Worm (Caenorhabditis elegans) whole organism, mixed stage, embryonic: Measurements from ENCODE around the gene fbxb-46.
"Not testable (repeated sequence)": the region's sequence is repeated elsewhere in the genome, so short reads cannot be mapped to it uniquely, and the experiment has no call there.

Source experiments
- M03D4.4 ChIP-seq: sonication (generic microtip); optimal IDR thresholded peaks from 2 replicates; lab custom pipeline; 2017; ENCODE audit warnings: mild to moderate bottlenecking, missing genetic modification characterization, missing compliant biosample characterization
- bed-3 ChIP-seq: fragments of 200-800 bp; sonication (Bioruptor generic); optimal IDR thresholded peaks from 3 replicates; lab custom pipeline; 2018; ENCODE audit warnings: mild to moderate bottlenecking, missing genetic modification characterization, moderate library complexity, missing compliant biosample characterization
- blmp-1 ChIP-seq: fragments of 150-350 bp; optimal IDR thresholded peaks from 2 replicates; lab custom pipeline; 2014; ENCODE audit warnings: missing biosample characterization, missing genetic modification characterization
- ceh-43 ChIP-seq: fragments of 200-800 bp; sonication (Bioruptor generic); optimal IDR thresholded peaks from 2 replicates; lab custom pipeline; 2018; ENCODE audit warnings: mild to moderate bottlenecking, missing genetic modification characterization, moderate library complexity, missing compliant biosample characterization
- ces-1 ChIP-seq: fragments of 150-350 bp; optimal IDR thresholded peaks from 2 replicates; lab custom pipeline; 2014; ENCODE audit warnings: missing biosample characterization, missing genetic modification reagents, missing genetic modification characterization
- cnd-1 ChIP-seq: fragments of 200-800 bp; sonication (Bioruptor generic); optimal IDR thresholded peaks from 2 replicates; lab custom pipeline; 2018; ENCODE audit warnings: mild to moderate bottlenecking, missing genetic modification characterization, missing compliant biosample characterization
- drap-1 ChIP-seq: fragments of 200-800 bp; sonication (Bioruptor generic); optimal IDR thresholded peaks from 3 replicates; lab custom pipeline; 2018; ENCODE audit warnings: mild to moderate bottlenecking, missing genetic modification characterization, missing compliant biosample characterization
- elt-1 ChIP-seq: sonication (generic microtip); optimal IDR thresholded peaks from 2 replicates; lab custom pipeline; 2017; ENCODE audit warnings: missing genetic modification characterization, mild to moderate bottlenecking, missing compliant biosample characterization, antibody characterized with exemption, moderate library complexity, borderline replicate concordance; ENCODE audit not compliant: insufficient read depth
- elt-3 ChIP-seq: fragments of 150-350 bp; optimal IDR thresholded peaks from 2 replicates; lab custom pipeline; 2014; ENCODE audit warnings: missing biosample characterization, missing genetic modification characterization
- flh-1 ChIP-seq: fragments of 200-800 bp; sonication (Bioruptor generic); optimal IDR thresholded peaks from 2 replicates; lab custom pipeline; 2018; ENCODE audit warnings: mild to moderate bottlenecking, missing genetic modification characterization, moderate library complexity, missing compliant biosample characterization
- ham-2 ChIP-seq: fragments of 200-800 bp; sonication (Bioruptor generic); optimal IDR thresholded peaks from 2 replicates; lab custom pipeline; 2018; ENCODE audit warnings: mild to moderate bottlenecking, missing genetic modification characterization, missing compliant biosample characterization
- lin-13 ChIP-seq: fragments of 150-350 bp; optimal IDR thresholded peaks from 2 replicates; lab custom pipeline; 2014; ENCODE audit warnings: missing biosample characterization, missing genetic modification characterization
- lsy-2 ChIP-seq: fragments of 150-350 bp; optimal IDR thresholded peaks from 2 replicates; lab custom pipeline; 2014; ENCODE audit warnings: missing biosample characterization, missing genetic modification characterization
- mep-1 ChIP-seq: fragments of 150-350 bp; optimal IDR thresholded peaks from 2 replicates; lab custom pipeline; 2017; ENCODE audit warnings: missing biosample characterization, missing genetic modification reagents, missing genetic modification characterization, inconsistent platforms
- mls-2 ChIP-seq: sonication (generic microtip); optimal IDR thresholded peaks from 2 replicates; lab custom pipeline; 2016; ENCODE audit warnings: mild to moderate bottlenecking, missing genetic modification characterization, moderate library complexity, missing compliant biosample characterization
- nhr-12 ChIP-seq: fragments of 150-350 bp; optimal IDR thresholded peaks from 2 replicates; lab custom pipeline; 2014; ENCODE audit warnings: missing biosample characterization, missing genetic modification characterization
- nhr-2 ChIP-seq: fragments of 150-350 bp; optimal IDR thresholded peaks from 2 replicates; lab custom pipeline; 2014; ENCODE audit warnings: missing biosample characterization, missing genetic modification characterization
- nhr-237 ChIP-seq: fragments of 150-350 bp; optimal IDR thresholded peaks from 2 replicates; lab custom pipeline; 2014; ENCODE audit warnings: missing biosample characterization, missing genetic modification characterization
- nhr-76 ChIP-seq: sonication (generic microtip); optimal IDR thresholded peaks from 2 replicates; lab custom pipeline; 2017; ENCODE audit warnings: missing biosample characterization, missing genetic modification characterization
- pha-4 ChIP-seq: fragments of 150-350 bp; optimal IDR thresholded peaks from 2 replicates; lab custom pipeline; 2018; ENCODE audit warnings: missing biosample characterization, missing genetic modification reagents, missing genetic modification characterization
- sem-2 ChIP-seq: fragments of 200-800 bp; sonication (Bioruptor generic); optimal IDR thresholded peaks from 2 replicates; lab custom pipeline; 2018; ENCODE audit warnings: mild to moderate bottlenecking, missing genetic modification characterization, missing compliant biosample characterization
- snpc-4 ChIP-seq: fragments of 150-350 bp; optimal IDR thresholded peaks from 2 replicates; lab custom pipeline; 2014; ENCODE audit warnings: missing biosample characterization, missing genetic modification characterization
- sptf-1 ChIP-seq: sonication (generic microtip); optimal IDR thresholded peaks from 2 replicates; lab custom pipeline; 2017; ENCODE audit warnings: mild to moderate bottlenecking, missing genetic modification characterization, moderate library complexity, missing compliant biosample characterization
- tbx-8 ChIP-seq: fragments of 200-800 bp; sonication (Bioruptor generic); optimal IDR thresholded peaks from 2 replicates; lab custom pipeline; 2018; ENCODE audit warnings: mild to moderate bottlenecking, missing genetic modification characterization, moderate library complexity, missing compliant biosample characterization
- unc-120 ChIP-seq: sonication (generic microtip); optimal IDR thresholded peaks from 2 replicates; lab custom pipeline; 2017; ENCODE audit warnings: missing genetic modification characterization, missing compliant biosample characterization; ENCODE audit not compliant: poor library complexity, severe bottlenecking
- unc-39 ChIP-seq: fragments of 150-350 bp; optimal IDR thresholded peaks from 2 replicates; lab custom pipeline; 2014; ENCODE audit warnings: missing biosample characterization, missing genetic modification characterization
- unc-62 ChIP-seq: fragments of 150-350 bp; optimal IDR thresholded peaks from 2 replicates; lab custom pipeline; 2014; ENCODE audit warnings: missing biosample characterization, missing genetic modification reagents, missing genetic modification characterization
- zip-8 ChIP-seq: fragments of 150-350 bp; optimal IDR thresholded peaks from 2 replicates; lab custom pipeline; 2014; ENCODE audit warnings: missing biosample characterization, missing genetic modification characterization

fbxb-46 gene

ce11 chrII:1543182-1543581 lies 27.8 kb downstream of the fbxb-46 start, which contains the start of gene K05F6.4:
Gene K05F6.4 (plus strand): TSS chrII:1543482.
- TF ChIP-seq nhr-237; flh-1 (GFP tag; lab: Kevin White, UChicago); mep-1: not testable (repeated sequence)

ce11 chrII:1540628-1541027 lies 30.3 kb downstream of the fbxb-46 start, which contains the start of gene poml-4:
Gene poml-4 (plus strand): TSS chrII:1540928.
- TF ChIP-seq nhr-2; nhr-76 (tag; lab: Kevin White, UChicago); ham-2 (GFP tag; lab: Kevin White, UChicago): not testable (repeated sequence)

ce11 chrII:1538589-1538988 lies 32.3 kb downstream of the fbxb-46 start, which contains the start of gene fbxb-44:
Gene fbxb-44 (plus strand): TSS chrII:1538889.
- TF ChIP-seq nhr-76 (tag; lab: Kevin White, UChicago) (no peak), cnd-1 (peak; percentile 34)
- TF ChIP-seq, all 35 proteins: peak for 1

- TF ChIP-seq cnd-1 (peak; percentile 48), pha-4 (no peak)
- TF ChIP-seq, all 35 proteins: peak for 1
Observed at ce11 chrII:1537321-1537720, 33.6 kb downstream of the fbxb-46 start, which contains the start of gene fbxb-42. Gene fbxb-42 (plus strand): TSS chrII:1537621.

- TF ChIP-seq ces-1 (GFP tag; lab: Kevin White, UChicago), result no peak
- peak; percentile 51 for TF ChIP-seq cnd-1
Observed at ce11 chrII:1535931-1536330, 35.0 kb downstream of the fbxb-46 start, which contains the start of gene fbxb-43. Gene fbxb-43 (plus strand): TSS chrII:1536231.

- TF ChIP-seq nhr-237 (no peak), nhr-12 (no peak), lsy-2 (tag; lab: Kevin White, UChicago) (no peak), lin-13 (tag; lab: Kevin White, UChicago) (no peak), ceh-43 (GFP tag; lab: Kevin White, UChicago) (no peak), tbx-8 (GFP tag; lab: Kevin White, UChicago) (no peak), cnd-1 (no peak), ces-1 (GFP tag; lab: Kevin White, UChicago) (no peak), blmp-1 (tag; lab: Kevin White, UChicago) (no peak), elt-1 (tag; lab: Kevin White, UChicago) (no peak), unc-120 (tag; lab: Kevin White, UChicago) (no peak), flh-1 (GFP tag; lab: Kevin White, UChicago) (no peak), elt-3 (no peak), M03D4.4 (no peak), unc-39 (tag; lab: Kevin White, UChicago) (no peak)
Observed at ce11 chrII:1529057-1529456, 41.9 kb downstream of the fbxb-46 start, which contains the start of gene Y51H7BR.4. Gene Y51H7BR.4 (plus strand): TSS chrII:1529357.

- no peak for TF ChIP-seq flh-1 (GFP tag; lab: Kevin White, UChicago)
- no peak for TF ChIP-seq unc-39 (tag; lab: Kevin White, UChicago)
- no peak for TF ChIP-seq mls-2 (tag; lab: Kevin White, UChicago)
- no peak for TF ChIP-seq blmp-1 (tag; lab: Kevin White, UChicago)
- TF ChIP-seq sem-2 (GFP tag; lab: Kevin White, UChicago), result no peak
- no peak for TF ChIP-seq zip-8
- no peak for TF ChIP-seq sptf-1
- TF ChIP-seq mep-1, result no peak
- TF ChIP-seq snpc-4 (tag; lab: Kevin White, UChicago), result no peak
- no peak for TF ChIP-seq bed-3 (GFP tag; lab: Kevin White, UChicago)
- no peak for TF ChIP-seq tbx-8 (GFP tag; lab: Kevin White, UChicago)
- TF ChIP-seq ham-2 (GFP tag; lab: Kevin White, UChicago), result no peak
- TF ChIP-seq elt-3, result no peak
- TF ChIP-seq unc-62 (GFP tag; lab: Kevin White, UChicago), result no peak
- no peak for TF ChIP-seq drap-1
- TF ChIP-seq lsy-2 (tag; lab: Kevin White, UChicago), result no peak
- no peak for TF ChIP-seq cnd-1
- TF ChIP-seq nhr-12, result no peak
Observed at ce11 chrII:1525498-1525897, 45.4 kb downstream of the fbxb-46 start, which contains the start of gene Y51H7BR.7. Gene Y51H7BR.7 (minus strand): TSS chrII:1525598.
